Worm (Caenorhabditis elegans) whole organism, young adult: ENCODE data around the gene idpp-5.

Experiments
- T07F8.4 ChIP-seq: sonication (generic microtip); optimal IDR thresholded peaks from 2 replicates; lab custom pipeline; 2016; ENCODE audit warnings: mild to moderate bottlenecking, missing genetic modification characterization, moderate library complexity, missing compliant biosample characterization
- T26A5.8 ChIP-seq: sonication (generic microtip); optimal IDR thresholded peaks from 2 replicates; lab custom pipeline; 2016; ENCODE audit warnings: missing genetic modification characterization, missing compliant biosample characterization
- ZK185.1 ChIP-seq: sonication (generic microtip); optimal IDR thresholded peaks from 2 replicates; lab custom pipeline; 2016; ENCODE audit warnings: mild to moderate bottlenecking, missing genetic modification characterization, missing compliant biosample characterization; ENCODE audit not compliant: poor library complexity, severe bottlenecking
- hmg-20 ChIP-seq: fragments of 200-800 bp; sonication (Bioruptor generic); IDR thresholded peaks from 2 replicates; pipeline ENCODE4 v1.3.6; 2022; ENCODE audit warnings: missing genetic modification reagents, missing genetic modification characterization, missing compliant biosample characterization
- lin-35 ChIP-seq, 3 experiments: fragments of 150-350 bp in 2 of 3; sonication (generic microtip) in 1 of 3; optimal IDR thresholded peaks; 2 replicates each; lab custom pipeline; 2014 to 2018; ENCODE audit warnings: missing biosample characterization in 3 of 3, missing genetic modification characterization in 3 of 3, missing genetic modification reagents in 3 of 3
- lin-40 ChIP-seq: sonication (generic microtip); optimal IDR thresholded peaks from 2 replicates; lab custom pipeline; 2016; ENCODE audit warnings: missing genetic modification characterization, mild to moderate bottlenecking, missing compliant biosample characterization, missing genotype, missing genetic modification reagents
- mes-4 ChIP-seq: sonication (generic microtip); optimal IDR thresholded peaks from 2 replicates; lab custom pipeline; 2016; ENCODE audit warnings: missing genotype, missing genetic modification characterization, missing compliant biosample characterization
- unc-130 ChIP-seq: sonication (generic microtip); optimal IDR thresholded peaks from 2 replicates; lab custom pipeline; 2016; ENCODE audit warnings: missing genetic modification reagents, missing genetic modification characterization, missing compliant biosample characterization

ce11 chrX:3766552-3766951 is 26.1 kb downstream of the idpp-5 start, which contains the start of gene F47B7.4:
- TF ChIP-seq unc-130 (GFP tag; lab: Kevin White, UChicago) (no peak), mes-4 (tag; lab: Kevin White, UChicago) (no peak), hmg-20 (no peak), T26A5.8 (tag; lab: Kevin White, UChicago) (no peak), ZK185.1 (tag; lab: Kevin White, UChicago) (no peak), lin-35 (GFP tag; optimal IDR thresholded peaks at IDR 0.05; lab: Kevin White, UChicago) (no peak), lin-40 (tag; lab: Kevin White, UChicago) (no peak), T07F8.4 (no peak)
